Worm (Caenorhabditis elegans): ENCODE data around the gene Y81G3A.4.

Gene Y81G3A.4

DNA sequence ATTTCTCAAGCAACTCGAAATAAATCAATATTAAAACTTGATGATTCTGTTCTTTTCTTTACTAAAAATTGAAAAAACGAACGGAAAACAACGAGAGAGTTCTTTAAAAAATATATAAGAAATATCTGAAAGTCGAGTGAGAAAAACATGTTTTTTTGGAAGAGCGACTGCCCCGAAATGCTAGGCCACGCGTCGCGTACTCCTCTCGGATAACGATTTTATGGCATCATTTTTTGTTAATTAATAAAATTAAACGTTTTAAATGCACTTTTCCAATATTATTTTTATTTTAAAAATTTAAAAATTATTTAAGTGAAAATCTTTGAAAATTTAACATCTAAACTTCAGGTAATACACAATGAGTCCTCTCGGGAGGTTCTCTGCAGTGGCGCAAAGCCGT is 25.9 kb downstream of the Y81G3A.4 start, which contains the start of gene gfm-1 (continued):
- no peak for TF ChIP-seq ceh-28 (tag; optimal IDR thresholded peaks at IDR 0.05)

DNA sequence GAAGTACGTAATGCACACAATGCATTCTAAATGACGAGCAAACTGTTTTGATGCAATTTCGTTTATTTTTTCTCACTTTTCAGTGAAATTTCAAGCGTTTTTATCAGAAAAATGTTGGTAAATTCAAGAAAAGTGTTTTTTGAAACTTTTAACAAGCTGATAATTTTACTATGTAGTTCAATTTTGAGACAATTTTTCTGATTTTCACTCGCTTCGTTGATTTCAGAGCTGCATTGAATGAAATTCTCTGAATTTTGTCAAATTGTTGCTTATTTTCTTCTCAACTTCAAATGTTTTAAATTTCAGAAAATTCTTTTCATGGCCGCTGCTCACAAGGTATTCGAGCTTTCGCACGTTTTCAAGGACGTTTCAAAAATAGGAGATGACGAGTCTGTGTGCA is 31.5 kb downstream of the Y81G3A.4 start, which contains the start of gene bath-45:
Gene bath-45 (plus strand): TSS at position 301 of the 400 bp plus-strand sequence.
- TF ChIP-seq fkh-10 (GFP tag; optimal IDR thresholded peaks at IDR 0.05) (no peak), nhr-25 (tag; optimal IDR thresholded peaks at IDR 0.05) (no peak), lin-39 (tag; optimal IDR thresholded peaks at IDR 0.05) (no peak), aly-2 (tag; optimal IDR thresholded peaks at IDR 0.05) (no peak), nhr-23 (tag; optimal IDR thresholded peaks at IDR 0.05) (no peak), mdl-1 (tag; optimal IDR thresholded peaks at IDR 0.05) (no peak), fos-1 (tag; optimal IDR thresholded peaks at IDR 0.05) (no peak), nhr-28 (tag; optimal IDR thresholded peaks at IDR 0.05) (no peak), ZK546.5 (tag; optimal IDR thresholded peaks at IDR 0.05) (no peak), pha-4 (tag; optimal IDR thresholded peaks at IDR 0.05) (no peak), unc-62 (GFP tag; optimal IDR thresholded peaks at IDR 0.05) (no peak), ztf-4 (tag; optimal IDR thresholded peaks at IDR 0.05) (no peak), mml-1 (tag; optimal IDR thresholded peaks at IDR 0.05) (no peak), nhr-237 (tag; optimal IDR thresholded peaks at IDR 0.05) (no peak), sea-2 (GFP tag; optimal IDR thresholded peaks at IDR 0.05) (no peak)

DNA sequence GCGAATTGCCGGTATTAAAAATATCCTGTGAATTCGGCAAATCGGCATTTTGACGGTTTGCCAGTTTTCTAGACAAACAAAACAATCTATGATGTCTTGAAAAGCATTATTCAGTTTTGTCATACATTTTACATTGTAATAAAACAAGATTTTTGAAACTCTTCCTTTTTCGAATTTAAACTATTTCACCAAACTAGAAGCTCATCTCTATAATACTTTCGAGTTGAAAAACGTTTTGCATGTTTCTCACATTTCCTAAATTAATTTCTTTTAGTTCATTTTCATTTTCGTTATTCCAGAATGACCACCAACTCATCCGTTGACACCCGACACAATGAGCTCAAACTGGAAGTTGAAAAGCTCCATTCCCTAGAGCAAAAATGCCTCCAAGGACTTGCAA is 38.4 kb downstream of the Y81G3A.4 start, which contains the start of gene F29C12.6:
Gene F29C12.6 (plus strand): TSS at position 301 of the 400 bp plus-strand sequence.
- TF ChIP-seq ztf-11 (tag; optimal IDR thresholded peaks at IDR 0.05) (no peak), nhr-28 (tag; optimal IDR thresholded peaks at IDR 0.05) (no peak), sea-2 (GFP tag; optimal IDR thresholded peaks at IDR 0.05) (no peak), R02D3.7 (tag; optimal IDR thresholded peaks at IDR 0.05) (no peak), nhr-67 (tag; optimal IDR thresholded peaks at IDR 0.05) (no peak), elt-3 (tag; optimal IDR thresholded peaks at IDR 0.05) (no peak)

DNA sequence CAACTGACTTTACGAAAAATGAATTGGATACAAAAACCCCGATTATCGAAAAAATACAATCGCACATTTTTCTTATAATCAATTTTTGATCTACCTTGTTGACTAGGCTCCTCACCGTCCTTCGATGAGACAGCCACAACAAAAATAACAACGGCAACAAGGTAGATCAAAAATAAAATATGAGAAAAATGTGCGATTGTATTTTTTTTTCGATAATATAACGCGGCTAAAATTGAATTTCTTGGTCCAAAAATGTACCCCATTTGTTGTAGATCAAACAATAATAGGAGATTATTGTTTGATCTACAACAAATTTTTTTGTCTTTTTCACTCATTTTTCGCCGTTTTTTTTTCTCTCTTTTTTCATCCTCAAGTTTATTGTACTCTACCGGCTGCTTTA is 39.4 kb downstream of the Y81G3A.4 start:
- TF ChIP-seq ceh-82 (tag; optimal IDR thresholded peaks at IDR 0.05) (no peak), mdl-1 (tag; optimal IDR thresholded peaks at IDR 0.05) (no peak), daf-12 (tag; optimal IDR thresholded peaks at IDR 0.05) (no peak), tbx-2 (tag; optimal IDR thresholded peaks at IDR 0.05) (no peak), unc-39 (tag; optimal IDR thresholded peaks at IDR 0.05) (no peak), elt-2 (tag; optimal IDR thresholded peaks at IDR 0.05) (no peak), ZK546.5 (tag; optimal IDR thresholded peaks at IDR 0.05) (no peak), fkh-10 (GFP tag; optimal IDR thresholded peaks at IDR 0.05) (no peak)

DNA sequence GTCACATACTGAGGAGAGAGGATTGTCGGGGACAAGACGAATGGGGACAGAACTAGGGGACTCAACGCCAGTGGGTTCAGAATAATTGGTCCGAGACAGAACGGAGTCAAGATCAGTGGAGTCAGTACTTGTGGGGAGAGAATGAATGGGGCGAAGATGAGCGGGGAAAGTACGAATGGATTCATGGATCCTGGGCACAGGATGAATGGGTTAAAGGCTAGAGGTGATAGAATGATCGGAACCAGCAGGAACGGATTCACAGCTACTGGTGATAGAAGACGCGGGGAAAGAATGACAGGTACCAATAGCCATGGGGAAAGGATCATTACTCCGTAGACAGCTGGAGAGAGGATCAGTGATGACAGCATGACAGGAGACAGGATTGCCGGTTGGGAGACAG is 48.4 kb downstream of the Y81G3A.4 start:
- TF ChIP-seq nhr-67 (tag; optimal IDR thresholded peaks at IDR 0.05): no peak
- TF ChIP-seq ama-1 (optimal IDR thresholded peaks at IDR 0.05): peak; percentile 51
- peak; percentile 28 for TF ChIP-seq nhr-43 (tag; optimal IDR thresholded peaks at IDR 0.05; ENCODE audit: poor library complexity, severe bottlenecking)

DNA sequence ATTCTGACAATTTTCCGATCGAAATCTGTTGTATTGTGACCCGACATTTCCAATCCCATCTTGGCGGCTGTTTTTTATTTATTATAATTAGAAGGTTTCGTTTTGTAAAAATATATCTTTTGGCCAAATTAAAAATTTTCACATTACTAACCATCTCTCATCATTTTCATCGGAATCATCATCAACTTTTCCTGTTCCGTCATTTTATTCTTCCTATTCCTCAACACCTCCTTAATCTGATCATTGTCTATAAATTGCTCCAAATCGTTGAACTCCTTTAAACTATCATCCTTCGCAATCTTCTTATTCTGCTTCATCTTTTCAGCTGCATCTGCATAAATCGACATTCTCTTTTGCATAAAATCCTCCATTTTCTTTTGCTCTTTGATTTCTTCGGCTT is 51.1 kb downstream of the Y81G3A.4 start:
- TF ChIP-seq ceh-16 (tag; optimal IDR thresholded peaks at IDR 0.05): no peak
- no peak for TF ChIP-seq snpc-4 (tag; optimal IDR thresholded peaks at IDR 0.05)
- TF ChIP-seq nhr-76 (tag; optimal IDR thresholded peaks at IDR 0.05): no peak
- TF ChIP-seq nhr-23 (tag; optimal IDR thresholded peaks at IDR 0.05): no peak
- no peak for TF ChIP-seq nhr-67 (tag; optimal IDR thresholded peaks at IDR 0.05)
- no peak for TF ChIP-seq ama-1 (optimal IDR thresholded peaks at IDR 0.05)
- no peak for TF ChIP-seq pqm-1 (tag; optimal IDR thresholded peaks at IDR 0.05)
- no peak for TF ChIP-seq tbx-2 (tag; optimal IDR thresholded peaks at IDR 0.05)
